Worm (Caenorhabditis elegans) whole organism, young adult: ENCODE results near the gene Y44A6C.2.

ENCODE experiments used
- C06A6.2 ChIP-seq: fragments of 200-800 bp; sonication (Bioruptor generic); conservative IDR thresholded peaks from 2 replicates; pipeline ENCODE4 v1.3.6; 2022; ENCODE audit warnings: missing genetic modification characterization, missing compliant biosample characterization
- C17E4.6 ChIP-seq: fragments of 200-800 bp; sonication (Bioruptor generic); IDR thresholded peaks from 2 replicates; pipeline ENCODE4 v1.3.6; 2022; ENCODE audit warnings: missing genetic modification reagents, missing genetic modification characterization, missing compliant biosample characterization
- F23B12.7 ChIP-seq: sonication (generic microtip); optimal IDR thresholded peaks from 2 replicates; lab custom pipeline; 2017; ENCODE audit warnings: missing genetic modification characterization, mild to moderate bottlenecking, missing compliant biosample characterization, antibody characterized with exemption, moderate library complexity; ENCODE audit not compliant: insufficient read depth
- F39B2.1 ChIP-seq: fragments of 200-800 bp; sonication (Bioruptor generic); IDR thresholded peaks from 2 replicates; pipeline ENCODE4 v1.3.6; 2022; ENCODE audit warnings: missing genetic modification reagents, missing genetic modification characterization, missing compliant biosample characterization
- K11D2.4 ChIP-seq: fragments of 200-800 bp; sonication (Bioruptor generic); IDR thresholded peaks from 2 replicates; pipeline ENCODE4 v1.3.6; 2022; ENCODE audit warnings: missing genetic modification reagents, missing genetic modification characterization, missing compliant biosample characterization
- T07F8.4 ChIP-seq: sonication (generic microtip); optimal IDR thresholded peaks from 2 replicates; lab custom pipeline; 2016; ENCODE audit warnings: mild to moderate bottlenecking, missing genetic modification characterization, moderate library complexity, missing compliant biosample characterization
- Y56A3A.18 ChIP-seq: fragments of 200-800 bp; sonication (Bioruptor generic); IDR thresholded peaks from 2 replicates; pipeline ENCODE4 v1.3.6; 2022; ENCODE audit warnings: missing genetic modification reagents, missing genetic modification characterization, missing compliant biosample characterization
- Y67H2A.10 ChIP-seq: fragments of 200-800 bp; sonication (Bioruptor generic); conservative IDR thresholded peaks from 2 replicates; pipeline ENCODE4 v1.3.6; 2022; ENCODE audit warnings: missing genetic modification reagents, missing genetic modification characterization, missing compliant biosample characterization
- aptf-3 ChIP-seq: fragments of 200-800 bp; sonication (Bioruptor generic); IDR thresholded peaks from 2 replicates; pipeline ENCODE4 v1.3.6; 2022; ENCODE audit warnings: missing genetic modification characterization, missing compliant biosample characterization
- attf-5 ChIP-seq: fragments of 200-800 bp; sonication (Bioruptor generic); optimal IDR thresholded peaks from 2 replicates; lab custom pipeline; 2018; ENCODE audit warnings: mild to moderate bottlenecking, missing genetic modification characterization, missing compliant biosample characterization
- attf-6 ChIP-seq: fragments of 200-800 bp; sonication (Bioruptor generic); IDR thresholded peaks from 2 replicates; pipeline ENCODE4 v1.3.6; 2022; ENCODE audit warnings: missing genetic modification reagents, missing genetic modification characterization, missing compliant biosample characterization
- bed-2 ChIP-seq: fragments of 200-800 bp; sonication (Bioruptor generic); IDR thresholded peaks from 2 replicates; pipeline ENCODE4 v1.3.6; 2022; ENCODE audit warnings: missing genetic modification reagents, missing genetic modification characterization, missing compliant biosample characterization
- cebp-1 ChIP-seq, 2 experiments: fragments of 200-800 bp in 1 of 2; sonication (Bioruptor generic) in 1 of 2; sonication (generic microtip) in 1 of 2; IDR thresholded peaks in 1 of 2; optimal IDR thresholded peaks in 1 of 2; 2 replicates each; pipeline versions ENCODE4 v1.3.6 to Lab custom; 2017 to 2022; ENCODE audit warnings: missing compliant biosample characterization in 2 of 2, missing genetic modification characterization in 2 of 2, mild to moderate bottlenecking in 1 of 2, missing genetic modification reagents in 1 of 2, moderate library complexity in 1 of 2
- ceh-79 ChIP-seq: sonication (generic microtip); optimal IDR thresholded peaks from 2 replicates; lab custom pipeline; 2017; ENCODE audit warnings: mild to moderate bottlenecking, missing genetic modification characterization, missing compliant biosample characterization
- dox-1 ChIP-seq: fragments of 200-800 bp; sonication (Bioruptor generic); IDR thresholded peaks from 2 replicates; pipeline ENCODE4 v1.3.6; 2022; ENCODE audit warnings: missing genetic modification reagents, missing genetic modification characterization, missing compliant biosample characterization
- egl-44 ChIP-seq: fragments of 200-800 bp; sonication (Bioruptor generic); IDR thresholded peaks from 2 replicates; pipeline ENCODE4 v1.3.6; 2022; ENCODE audit warnings: missing genetic modification reagents, missing genetic modification characterization, missing compliant biosample characterization
- ekl-4 ChIP-seq: fragments of 200-800 bp; sonication (Bioruptor generic); IDR thresholded peaks from 2 replicates; pipeline ENCODE4 v1.3.6; 2022; ENCODE audit warnings: missing genetic modification reagents, missing genetic modification characterization, missing compliant biosample characterization
- gei-17 ChIP-seq: fragments of 200-800 bp; sonication (Bioruptor generic); optimal IDR thresholded peaks from 2 replicates; lab custom pipeline; 2018; ENCODE audit warnings: mild to moderate bottlenecking, missing genetic modification characterization, missing compliant biosample characterization
- hmg-1.2 ChIP-seq: fragments of 200-800 bp; sonication (Bioruptor generic); IDR thresholded peaks from 2 replicates; pipeline ENCODE4 v1.3.6; 2022; ENCODE audit warnings: missing genetic modification reagents, missing genetic modification characterization, missing compliant biosample characterization
- hmg-20 ChIP-seq: fragments of 200-800 bp; sonication (Bioruptor generic); IDR thresholded peaks from 2 replicates; pipeline ENCODE4 v1.3.6; 2022; ENCODE audit warnings: missing genetic modification reagents, missing genetic modification characterization, missing compliant biosample characterization
- lag-1 ChIP-seq: fragments of 200-800 bp; sonication (Bioruptor generic); IDR thresholded peaks from 2 replicates; pipeline ENCODE4 v1.3.6; 2022; ENCODE audit warnings: missing genetic modification reagents, missing genetic modification characterization, missing compliant biosample characterization
- let-607 ChIP-seq, 2 experiments: fragments of 200-800 bp in 1 of 2; sonication (Bioruptor generic) in 1 of 2; sonication (generic microtip) in 1 of 2; optimal IDR thresholded peaks; 2 replicates each; lab custom pipeline; 2016 to 2018; ENCODE audit warnings: mild to moderate bottlenecking in 2 of 2, missing compliant biosample characterization in 2 of 2, missing genetic modification characterization in 2 of 2, moderate library complexity in 2 of 2, missing genotype in 1 of 2
- lin-35 ChIP-seq, 3 experiments: fragments of 150-350 bp in 2 of 3; sonication (generic microtip) in 1 of 3; optimal IDR thresholded peaks; 2 replicates each; lab custom pipeline; 2014 to 2018; ENCODE audit warnings: missing biosample characterization in 3 of 3, missing genetic modification characterization in 3 of 3, missing genetic modification reagents in 3 of 3
- lsl-1 ChIP-seq: fragments of 200-800 bp; sonication (Bioruptor generic); optimal IDR thresholded peaks from 2 replicates; lab custom pipeline; 2018; ENCODE audit warnings: mild to moderate bottlenecking, missing genetic modification characterization, moderate library complexity, missing compliant biosample characterization
- lsy-27 ChIP-seq: sonication (generic microtip); optimal IDR thresholded peaks from 2 replicates; lab custom pipeline; 2017; ENCODE audit warnings: missing genetic modification characterization, mild to moderate bottlenecking, missing compliant biosample characterization, antibody characterized with exemption, missing genotype, borderline replicate concordance; ENCODE audit not compliant: insufficient read depth
- mcd-1 ChIP-seq: fragments of 200-800 bp; sonication (Bioruptor generic); IDR thresholded peaks from 2 replicates; pipeline ENCODE4 v1.3.6; 2022; ENCODE audit warnings: missing genetic modification reagents, missing genetic modification characterization, missing compliant biosample characterization
- nfyb-1 ChIP-seq: fragments of 200-800 bp; sonication (Bioruptor generic); IDR thresholded peaks from 2 replicates; pipeline ENCODE4 v1.3.6; 2022; ENCODE audit warnings: missing genetic modification reagents, missing genetic modification characterization, missing compliant biosample characterization
- nhr-179 ChIP-seq: sonication (generic microtip); optimal IDR thresholded peaks from 2 replicates; lab custom pipeline; 2016; ENCODE audit warnings: mild to moderate bottlenecking, missing genetic modification characterization, missing compliant biosample characterization
- nhr-80 ChIP-seq: sonication (generic microtip); optimal IDR thresholded peaks from 2 replicates; lab custom pipeline; 2016; ENCODE audit warnings: missing genetic modification characterization, missing compliant biosample characterization
- pbrm-1 ChIP-seq: fragments of 200-800 bp; sonication (Bioruptor generic); IDR thresholded peaks from 2 replicates; pipeline ENCODE4 v1.3.6; 2022; ENCODE audit warnings: missing genetic modification reagents, missing genetic modification characterization, missing compliant biosample characterization
- pha-4 ChIP-seq: fragments of 150-350 bp; sonication (generic microtip); optimal IDR thresholded peaks from 2 replicates; lab custom pipeline; 2014; ENCODE audit warnings: missing biosample characterization, missing genetic modification reagents, missing genetic modification characterization
- rec-8 ChIP-seq, 2 experiments: sonication (generic microtip); optimal IDR thresholded peaks; 2 replicates each; lab custom pipeline; 2016; ENCODE audit warnings: mild to moderate bottlenecking in 2 of 2, missing genetic modification characterization in 2 of 2, missing genetic modification reagents in 2 of 2, missing genotype in 2 of 2, missing biosample characterization in 1 of 2, missing compliant biosample characterization in 1 of 2, moderate library complexity in 1 of 2
- sea-2 ChIP-seq: fragments of 200-800 bp; sonication (Bioruptor generic); IDR thresholded peaks from 2 replicates; pipeline ENCODE4 v1.3.6; 2022; ENCODE audit warnings: missing genetic modification characterization, missing compliant biosample characterization
- tbx-9 ChIP-seq: sonication (generic microtip); optimal IDR thresholded peaks from 2 replicates; lab custom pipeline; 2016; ENCODE audit warnings: borderline replicate concordance, missing genetic modification characterization, inconsistent platforms, missing compliant biosample characterization
- zfh-2 ChIP-seq: fragments of 200-800 bp; sonication (Bioruptor generic); conservative IDR thresholded peaks from 2 replicates; pipeline ENCODE4 v1.3.6; 2022; ENCODE audit warnings: missing genetic modification reagents, missing genetic modification characterization, missing compliant biosample characterization
- zim-3 ChIP-seq: sonication (generic microtip); optimal IDR thresholded peaks from 2 replicates; lab custom pipeline; 2017; ENCODE audit warnings: mild to moderate bottlenecking, missing genetic modification characterization, moderate library complexity, missing compliant biosample characterization
- ztf-26 ChIP-seq: sonication (generic microtip); optimal IDR thresholded peaks from 2 replicates; lab custom pipeline; 2017; ENCODE audit warnings: missing genetic modification characterization, missing compliant biosample characterization

The Y44A6C.2 gene

DNA sequence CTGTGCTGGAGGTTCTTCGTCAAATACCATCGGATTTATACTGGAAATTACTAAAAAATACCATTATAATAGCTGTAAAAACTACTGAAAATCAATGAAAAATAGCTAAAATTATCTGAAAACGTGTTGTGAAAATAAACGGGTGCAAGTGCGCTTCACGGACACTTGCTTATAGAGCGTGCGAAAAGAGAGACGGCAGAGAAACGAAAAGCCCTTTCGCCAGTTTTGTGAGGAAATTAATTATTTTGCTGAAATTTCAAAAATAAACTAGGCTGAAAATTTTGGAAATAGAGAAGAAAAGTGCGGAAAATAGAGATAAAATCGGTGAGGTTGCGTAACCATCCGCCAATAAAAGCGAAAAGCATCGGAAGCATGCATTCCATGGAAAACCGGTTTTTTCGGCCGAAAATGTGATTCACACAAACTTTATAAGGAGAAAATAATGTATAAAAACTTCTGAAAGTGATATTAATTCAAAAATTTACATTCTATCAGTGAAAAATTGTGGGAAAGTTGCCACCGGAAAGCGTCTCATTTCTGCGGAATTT is 22.3 kb downstream of the Y44A6C.2 start, which contains the start of gene dnj-25:
dnj-25 (minus strand) TSS at position 57 of the 548 bp plus-strand sequence.
- TF ChIP-seq F23B12.7 (tag; lab: Kevin White, UChicago) (peak; percentile 20), hmg-1.2 (peak; percentile 90), attf-6 (GFP tag; lab: Robert Waterston, UW) (no peak), mcd-1 (GFP tag; lab: Robert Waterston, UW) (peak; percentile 62)

DNA sequence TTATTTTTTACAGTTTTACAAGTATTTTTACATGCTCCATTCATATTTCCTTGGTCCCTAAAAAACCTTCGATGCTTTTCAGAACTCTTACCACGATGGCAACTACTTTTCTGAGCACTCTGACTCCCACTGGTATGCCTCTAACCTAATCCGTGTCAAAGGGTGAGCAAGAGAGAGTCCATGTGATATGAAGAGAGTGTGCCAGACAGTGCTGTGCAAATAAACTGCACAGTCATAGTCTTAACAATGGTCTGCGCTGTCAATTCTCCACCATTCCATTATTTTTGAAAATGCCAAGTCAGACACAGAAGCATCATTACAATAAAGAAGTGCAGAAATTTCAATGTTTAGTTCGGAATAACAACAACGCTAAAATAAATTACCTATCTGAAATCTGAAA is 23.2 kb downstream of the Y44A6C.2 start:
- TF ChIP-seq bed-2 (GFP tag; lab: Robert Waterston, UW), result no peak
- TF ChIP-seq lin-35 (GFP tag; optimal IDR thresholded peaks at IDR 0.05; lab: Kevin White, UChicago), result no peak
- TF ChIP-seq T07F8.4 (tag; lab: Kevin White, UChicago), result no peak
- no peak for TF ChIP-seq zim-3 (tag; lab: Kevin White, UChicago)
- TF ChIP-seq ekl-4, result no peak
- TF ChIP-seq lag-1, result no peak
- TF ChIP-seq tbx-9 (tag; lab: Kevin White, UChicago), result no peak
- TF ChIP-seq gei-17 (GFP tag; lab: Kevin White, UChicago), result no peak
- TF ChIP-seq attf-5 (GFP tag; lab: Kevin White, UChicago), result no peak
- no peak for TF ChIP-seq rec-8 (tag; optimal IDR thresholded peaks at IDR 0.05; lab: Kevin White, UChicago)
- TF ChIP-seq aptf-3, result no peak
- TF ChIP-seq nfyb-1 (GFP tag; lab: Robert Waterston, UW), result no peak
- no peak for TF ChIP-seq lsy-27 (tag; lab: Kevin White, UChicago)
- TF ChIP-seq nhr-179 (tag; lab: Kevin White, UChicago), result no peak
- no peak for TF ChIP-seq Y56A3A.18 (GFP tag; lab: Robert Waterston, UW)
- no peak for TF ChIP-seq ztf-26 (tag; lab: Kevin White, UChicago)
- no peak for TF ChIP-seq attf-6 (GFP tag; lab: Robert Waterston, UW)
- TF ChIP-seq hmg-20 (GFP tag; lab: Robert Waterston, UW), result no peak

DNA sequence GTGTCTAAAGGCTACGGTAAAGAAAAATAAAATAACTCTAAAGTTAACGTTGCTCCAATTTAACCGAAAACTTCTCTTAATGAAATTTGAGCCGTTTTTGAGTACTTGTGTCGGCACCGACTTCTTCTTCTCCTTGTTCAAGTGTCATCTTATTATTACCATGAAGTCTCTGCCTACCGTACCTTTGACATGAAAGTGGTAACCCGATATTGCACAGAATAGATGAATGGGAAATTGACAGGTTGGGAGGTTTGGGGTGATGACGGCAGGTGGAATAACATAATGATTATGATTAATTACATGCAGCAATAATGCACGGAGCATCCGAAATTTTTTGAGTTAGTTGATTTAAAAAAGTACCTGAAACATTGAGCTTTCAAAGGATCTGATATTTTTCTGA is 24.8 kb downstream of the Y44A6C.2 start:
- TF ChIP-seq C17E4.6 (GFP tag; lab: Robert Waterston, UW), result no peak
- no peak for TF ChIP-seq lag-1
- TF ChIP-seq F39B2.1 (GFP tag; lab: Robert Waterston, UW), result no peak
- TF ChIP-seq Y67H2A.10 (GFP tag; lab: Robert Waterston, UW), result no peak
- TF ChIP-seq dox-1, result no peak
- TF ChIP-seq pbrm-1, result no peak

DNA sequence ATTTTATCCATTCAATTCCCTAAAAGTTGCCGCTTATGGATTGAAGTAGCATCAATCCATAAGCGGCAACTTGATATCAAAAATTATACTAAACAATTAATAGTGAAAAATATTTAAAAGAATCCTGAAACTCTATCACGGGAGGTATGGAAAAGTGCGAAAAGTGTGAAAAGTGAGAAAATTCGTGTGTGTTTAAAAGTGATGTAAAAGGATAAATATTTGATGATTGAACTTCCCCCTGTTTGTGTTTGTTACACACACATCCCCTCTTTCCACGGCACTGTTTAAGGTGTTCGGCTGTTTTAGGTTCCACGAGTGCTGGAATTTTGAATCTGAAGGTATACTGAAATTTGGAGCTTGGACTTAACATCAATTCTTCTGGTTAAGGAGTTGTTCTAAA is 25.9 kb downstream of the Y44A6C.2 start:
- TF ChIP-seq lsl-1 (GFP tag; lab: Kevin White, UChicago) (no peak), pha-4 (peak; percentile 91)

DNA sequence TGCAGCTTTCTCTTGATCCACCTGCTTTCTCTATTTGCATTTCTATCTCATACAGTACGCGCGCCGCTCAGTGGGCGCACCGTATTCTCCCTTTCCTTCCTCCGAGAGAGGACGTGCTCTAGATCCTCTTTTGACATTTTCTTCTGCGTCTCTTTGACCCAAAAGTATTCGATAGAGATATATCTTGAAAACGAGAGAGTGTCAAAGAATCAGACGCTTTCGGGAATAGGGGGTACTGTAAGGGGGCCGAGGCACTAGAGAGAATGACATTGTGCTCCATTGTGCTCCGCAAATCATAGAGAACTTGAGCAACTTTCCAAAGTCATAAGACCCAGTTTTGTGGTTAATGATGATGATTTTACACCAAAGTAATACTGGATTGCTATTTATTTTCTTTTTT is 27.1 kb downstream of the Y44A6C.2 start:
- no peak for TF ChIP-seq sea-2 (GFP tag; lab: Robert Waterston, UW)
- TF ChIP-seq pha-4, result peak; percentile 93

DNA sequence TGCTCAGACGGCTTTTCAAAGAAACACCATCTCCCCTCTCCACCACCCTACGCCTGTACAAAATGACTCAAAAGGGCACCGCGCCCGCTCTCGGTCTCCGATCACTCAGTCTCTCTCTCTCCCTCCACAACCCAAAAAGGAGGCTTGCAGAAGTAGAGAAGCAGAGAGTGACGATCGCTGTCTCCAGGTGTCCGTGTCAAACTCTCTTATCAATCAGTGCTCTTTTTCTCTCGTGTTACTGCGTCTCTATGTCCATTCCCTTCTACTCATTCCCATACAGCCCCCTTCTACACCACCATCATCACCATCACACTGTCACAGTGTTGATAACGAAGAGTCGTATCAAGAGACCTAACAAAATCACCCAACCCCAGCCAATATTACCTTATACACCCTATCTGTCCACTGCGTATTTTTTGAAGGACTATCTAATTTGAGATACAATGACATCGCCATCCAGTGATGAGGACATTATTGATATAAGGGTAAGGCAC is 30.6 kb downstream of the Y44A6C.2 start, which contains the start of gene pha-4:
pha-4 (plus strand) TSS at position 444 of the 494 bp plus-strand sequence.
- TF ChIP-seq K11D2.4 (GFP tag; lab: Robert Waterston, UW), result 0 out of 2 replicates have a peak, but pooled peaks have one; percentile 33
- TF ChIP-seq dox-1, result peak; percentile 76
- no peak for TF ChIP-seq C06A6.2 (GFP tag; lab: Robert Waterston, UW)
- no peak for TF ChIP-seq nhr-179 (tag; lab: Kevin White, UChicago)
- TF ChIP-seq cebp-1 (GFP tag; IDR thresholded peaks at IDR 0.05; lab: Robert Waterston, UW), result no peak
- peak; percentile 0 for TF ChIP-seq cebp-1 (tag; optimal IDR thresholded peaks at IDR 0.05; lab: Kevin White, UChicago)
- TF ChIP-seq nhr-80 (tag; lab: Kevin White, UChicago), result peak; percentile 91
- peak; percentile 68 for TF ChIP-seq zfh-2 (GFP tag; lab: Robert Waterston, UW)
- 0 out of 2 replicates have a peak, but pooled peaks have one; percentile 16 for TF ChIP-seq egl-44 (GFP tag; lab: Robert Waterston, UW)
- TF ChIP-seq attf-5 (GFP tag; lab: Kevin White, UChicago), result peak; percentile 15
- peak in 1 of 2 experiments; percentile 18 for TF ChIP-seq let-607 (tag; optimal IDR thresholded peaks at IDR 0.05; lab: Kevin White, UChicago)
- 0 out of 2 replicates have a peak, but pooled peaks have one; percentile 19 for TF ChIP-seq hmg-20 (GFP tag; lab: Robert Waterston, UW)
- peak; percentile 32; the same call in 1 of the 2 replicates for TF ChIP-seq hmg-1.2
- TF ChIP-seq ceh-79 (tag; lab: Kevin White, UChicago), result no peak
- TF ChIP-seq pha-4, result peak; percentile 82
